Fruit fly (Drosophila melanogaster): ENCODE data around the gene ranshi.

The ranshi gene

DNA sequence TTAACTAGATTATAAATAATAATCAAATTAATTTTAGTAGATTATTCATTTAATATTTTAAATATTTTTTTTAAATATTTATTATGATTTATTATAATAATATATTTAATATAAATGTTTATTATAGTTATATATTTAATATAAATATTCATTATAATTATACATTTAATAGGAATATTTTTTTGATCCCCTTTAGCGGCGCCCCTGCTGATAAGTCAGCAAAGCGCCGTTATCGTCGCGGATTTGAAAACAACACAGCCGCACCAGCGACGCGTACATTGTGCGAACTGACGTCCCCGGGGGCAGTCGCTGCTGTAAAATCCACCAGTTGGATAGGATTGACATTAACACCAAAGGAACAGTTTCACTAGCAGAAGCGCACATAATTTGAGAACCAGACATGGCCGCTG lies 16.8 kb downstream of the ranshi start, which contains the start of gene CG8112 (continued):
- no peak for TF ChIP-seq NFAT (GFP tag; IDR thresholded peaks at IDR 0.05)
- peak; percentile 50; the same call in 2 of the 3 replicates for TF ChIP-seq row (GFP tag; IDR thresholded peaks at IDR 0.05)
- no peak for TF ChIP-seq CG43689 (GFP tag; IDR thresholded peaks at IDR 0.05)
- TF ChIP-seq CG8290 (GFP tag; optimal IDR thresholded peaks at IDR 0.05): no peak
- no peak for TF ChIP-seq CG8290 (tag; optimal IDR thresholded peaks at IDR 0.05)
- no peak for TF ChIP-seq Oaz (GFP tag; IDR thresholded peaks at IDR 0.05)
- TF ChIP-seq Sin3A (optimal IDR thresholded peaks at IDR 0.05): no peak
- no peak for TF ChIP-seq fd3F (GFP tag; optimal IDR thresholded peaks at IDR 0.05)
- TF ChIP-seq cwo (GFP tag; optimal IDR thresholded peaks at IDR 0.05): peak; percentile 24
- no peak for TF ChIP-seq CG11723 (GFP tag; optimal IDR thresholded peaks at IDR 0.05)
- no peak for TF ChIP-seq CG11247 (GFP tag; IDR thresholded peaks at IDR 0.05)
- TF ChIP-seq Atf6 (GFP tag; IDR thresholded peaks at IDR 0.05): no peak
- TF ChIP-seq CG9437 (GFP tag; optimal IDR thresholded peaks at IDR 0.05): peak; percentile 22
- peak; percentile 15 for TF ChIP-seq ATbp (GFP tag; optimal IDR thresholded peaks at IDR 0.05)
- TF ChIP-seq insv (GFP tag; optimal IDR thresholded peaks at IDR 0.05): no peak
- TF ChIP-seq CG13296 (GFP tag; optimal IDR thresholded peaks at IDR 0.05): peak; percentile 44
- TF ChIP-seq tap (tag; optimal IDR thresholded peaks at IDR 0.05): no peak
- TF ChIP-seq gce (GFP tag; IDR thresholded peaks at IDR 0.05): no peak
- no peak for TF ChIP-seq ranshi (GFP tag; IDR thresholded peaks at IDR 0.05)
- TF ChIP-seq Doc3 (GFP tag; IDR thresholded peaks at IDR 0.05; ENCODE audit: partially characterized antibody): no peak
- TF ChIP-seq Bteb2 (GFP tag; optimal IDR thresholded peaks at IDR 0.05): no peak
- no peak for TF ChIP-seq Fer2 (tag; optimal IDR thresholded peaks at IDR 0.05)
- no peak for TF ChIP-seq Dad (GFP tag; optimal IDR thresholded peaks at IDR 0.05)
- TF ChIP-seq CG1647 (GFP tag; optimal IDR thresholded peaks at IDR 0.05): no peak
- TF ChIP-seq Ets65A (GFP tag): no peak
- TF ChIP-seq inv (GFP tag; IDR thresholded peaks at IDR 0.05; ENCODE audit: partially characterized antibody): no peak
- TF ChIP-seq HmgD (GFP tag; optimal IDR thresholded peaks at IDR 0.05): no peak
- no peak for TF ChIP-seq fru (optimal IDR thresholded peaks at IDR 0.05)
- TF ChIP-seq CG4730 (GFP tag; IDR thresholded peaks at IDR 0.05): no peak
- no peak for TF ChIP-seq CG7786 (GFP tag; optimal IDR thresholded peaks at IDR 0.05)
- TF ChIP-seq sim (GFP tag; IDR thresholded peaks at IDR 0.05): no peak
- TF ChIP-seq HLHmδ (GFP tag; optimal IDR thresholded peaks at IDR 0.05): no peak
- TF ChIP-seq CG8089 (GFP tag; optimal IDR thresholded peaks at IDR 0.05): no peak
- TF ChIP-seq CG32767 (GFP tag; IDR thresholded peaks at IDR 0.05): no peak
- TF ChIP-seq dpn (GFP tag; optimal IDR thresholded peaks at IDR 0.05): no peak
- no peak for TF ChIP-seq CG6683 (GFP tag; optimal IDR thresholded peaks at IDR 0.05)
- TF ChIP-seq Spps (tag; optimal IDR thresholded peaks at IDR 0.05): no peak
- TF ChIP-seq onecut (GFP tag; IDR thresholded peaks at IDR 0.05): no peak
- no peak for TF ChIP-seq CG9817 (tag; optimal IDR thresholded peaks at IDR 0.05)
- TF ChIP-seq CG4282 (GFP tag; optimal IDR thresholded peaks at IDR 0.05): no peak
- no peak for TF ChIP-seq CG2678 (tag; optimal IDR thresholded peaks at IDR 0.05)
- no peak for TF ChIP-seq rib (GFP tag; IDR thresholded peaks at IDR 0.05)
- no peak for TF ChIP-seq CG13287 (GFP tag; IDR thresholded peaks at IDR 0.05; ENCODE audit: partially characterized antibody)
- no peak for TF ChIP-seq hb (GFP tag; IDR thresholded peaks at IDR 0.05; ENCODE audit: partially characterized antibody)
- peak; percentile 42 for TF ChIP-seq CG18619 (GFP tag; optimal IDR thresholded peaks at IDR 0.05)
- TF ChIP-seq caup (GFP tag; optimal IDR thresholded peaks at IDR 0.05; ENCODE audit: severe bottlenecking): no peak
- no peak for TF ChIP-seq HmgZ (tag; optimal IDR thresholded peaks at IDR 0.05)
- TF ChIP-seq Opbp (GFP tag; IDR thresholded peaks at IDR 0.05; ENCODE audit: partially characterized antibody): no peak
- TF ChIP-seq CG12071 (GFP tag; optimal IDR thresholded peaks at IDR 0.05): no peak
- TF ChIP-seq Nf-YC (tag; optimal IDR thresholded peaks at IDR 0.05): no peak
- TF ChIP-seq Ravus (GFP tag; IDR thresholded peaks at IDR 0.05): no peak
- TF ChIP-seq ro (GFP tag; IDR thresholded peaks at IDR 0.05): no peak
- no peak for TF ChIP-seq ac (GFP tag; optimal IDR thresholded peaks at IDR 0.05)

Data from whole organism, embryonic.